Worm (Caenorhabditis elegans) whole organism, mixed stage, embryonic: Measurements from ENCODE around the gene mcm-2.

Experiments
- M03D4.4 ChIP-seq: sonication (generic microtip); optimal IDR thresholded peaks from 2 replicates; lab custom pipeline; 2017; ENCODE audit warnings: mild to moderate bottlenecking, missing genetic modification characterization, missing compliant biosample characterization
- bed-3 ChIP-seq: fragments of 200-800 bp; sonication (Bioruptor generic); optimal IDR thresholded peaks from 3 replicates; lab custom pipeline; 2018; ENCODE audit warnings: mild to moderate bottlenecking, missing genetic modification characterization, moderate library complexity, missing compliant biosample characterization
- blmp-1 ChIP-seq: fragments of 150-350 bp; optimal IDR thresholded peaks from 2 replicates; lab custom pipeline; 2014; ENCODE audit warnings: missing biosample characterization, missing genetic modification characterization
- ceh-43 ChIP-seq: fragments of 200-800 bp; sonication (Bioruptor generic); optimal IDR thresholded peaks from 2 replicates; lab custom pipeline; 2018; ENCODE audit warnings: mild to moderate bottlenecking, missing genetic modification characterization, moderate library complexity, missing compliant biosample characterization
- ceh-83 ChIP-seq: fragments of 200-800 bp; sonication (Bioruptor generic); optimal IDR thresholded peaks from 2 replicates; lab custom pipeline; 2018; ENCODE audit warnings: mild to moderate bottlenecking, missing genetic modification characterization, missing compliant biosample characterization
- ces-1 ChIP-seq: fragments of 150-350 bp; optimal IDR thresholded peaks from 2 replicates; lab custom pipeline; 2014; ENCODE audit warnings: missing biosample characterization, missing genetic modification reagents, missing genetic modification characterization
- cnd-1 ChIP-seq: fragments of 200-800 bp; sonication (Bioruptor generic); optimal IDR thresholded peaks from 2 replicates; lab custom pipeline; 2018; ENCODE audit warnings: mild to moderate bottlenecking, missing genetic modification characterization, missing compliant biosample characterization
- drap-1 ChIP-seq: fragments of 200-800 bp; sonication (Bioruptor generic); optimal IDR thresholded peaks from 3 replicates; lab custom pipeline; 2018; ENCODE audit warnings: mild to moderate bottlenecking, missing genetic modification characterization, missing compliant biosample characterization
- elt-1 ChIP-seq: sonication (generic microtip); optimal IDR thresholded peaks from 2 replicates; lab custom pipeline; 2017; ENCODE audit warnings: missing genetic modification characterization, mild to moderate bottlenecking, missing compliant biosample characterization, antibody characterized with exemption, moderate library complexity, borderline replicate concordance; ENCODE audit not compliant: insufficient read depth
- elt-3 ChIP-seq: fragments of 150-350 bp; optimal IDR thresholded peaks from 2 replicates; lab custom pipeline; 2014; ENCODE audit warnings: missing biosample characterization, missing genetic modification characterization
- flh-1 ChIP-seq: fragments of 200-800 bp; sonication (Bioruptor generic); optimal IDR thresholded peaks from 2 replicates; lab custom pipeline; 2018; ENCODE audit warnings: mild to moderate bottlenecking, missing genetic modification characterization, moderate library complexity, missing compliant biosample characterization
- hlh-1 ChIP-seq: fragments of 150-350 bp; optimal IDR thresholded peaks from 2 replicates; lab custom pipeline; 2014; ENCODE audit warnings: missing biosample characterization, missing genetic modification reagents, missing genetic modification characterization
- lin-13 ChIP-seq: fragments of 150-350 bp; optimal IDR thresholded peaks from 2 replicates; lab custom pipeline; 2014; ENCODE audit warnings: missing biosample characterization, missing genetic modification characterization
- lin-32 ChIP-seq: fragments of 200-800 bp; sonication (Bioruptor generic); optimal IDR thresholded peaks from 2 replicates; lab custom pipeline; 2018; ENCODE audit warnings: mild to moderate bottlenecking, missing genetic modification characterization, missing compliant biosample characterization
- lsy-2 ChIP-seq: fragments of 150-350 bp; optimal IDR thresholded peaks from 2 replicates; lab custom pipeline; 2014; ENCODE audit warnings: missing biosample characterization, missing genetic modification characterization
- mab-5 ChIP-seq: fragments of 150-350 bp; optimal IDR thresholded peaks from 2 replicates; lab custom pipeline; 2014; ENCODE audit warnings: missing biosample characterization, missing genetic modification characterization
- mls-2 ChIP-seq: sonication (generic microtip); optimal IDR thresholded peaks from 2 replicates; lab custom pipeline; 2016; ENCODE audit warnings: mild to moderate bottlenecking, missing genetic modification characterization, moderate library complexity, missing compliant biosample characterization
- nhr-12 ChIP-seq: fragments of 150-350 bp; optimal IDR thresholded peaks from 2 replicates; lab custom pipeline; 2014; ENCODE audit warnings: missing biosample characterization, missing genetic modification characterization
- nhr-2 ChIP-seq: fragments of 150-350 bp; optimal IDR thresholded peaks from 2 replicates; lab custom pipeline; 2014; ENCODE audit warnings: missing biosample characterization, missing genetic modification characterization
- nhr-237 ChIP-seq: fragments of 150-350 bp; optimal IDR thresholded peaks from 2 replicates; lab custom pipeline; 2014; ENCODE audit warnings: missing biosample characterization, missing genetic modification characterization
- nhr-28 ChIP-seq: fragments of 150-350 bp; optimal IDR thresholded peaks from 2 replicates; lab custom pipeline; 2014; ENCODE audit warnings: missing biosample characterization, missing genetic modification characterization
- nhr-76 ChIP-seq: sonication (generic microtip); optimal IDR thresholded peaks from 2 replicates; lab custom pipeline; 2017; ENCODE audit warnings: missing biosample characterization, missing genetic modification characterization
- pha-4 ChIP-seq: fragments of 150-350 bp; optimal IDR thresholded peaks from 2 replicates; lab custom pipeline; 2018; ENCODE audit warnings: missing biosample characterization, missing genetic modification reagents, missing genetic modification characterization
- sem-2 ChIP-seq: fragments of 200-800 bp; sonication (Bioruptor generic); optimal IDR thresholded peaks from 2 replicates; lab custom pipeline; 2018; ENCODE audit warnings: mild to moderate bottlenecking, missing genetic modification characterization, missing compliant biosample characterization
- snpc-4 ChIP-seq: fragments of 150-350 bp; optimal IDR thresholded peaks from 2 replicates; lab custom pipeline; 2014; ENCODE audit warnings: missing biosample characterization, missing genetic modification characterization
- sptf-1 ChIP-seq: sonication (generic microtip); optimal IDR thresholded peaks from 2 replicates; lab custom pipeline; 2017; ENCODE audit warnings: mild to moderate bottlenecking, missing genetic modification characterization, moderate library complexity, missing compliant biosample characterization
- tbx-8 ChIP-seq: fragments of 200-800 bp; sonication (Bioruptor generic); optimal IDR thresholded peaks from 2 replicates; lab custom pipeline; 2018; ENCODE audit warnings: mild to moderate bottlenecking, missing genetic modification characterization, moderate library complexity, missing compliant biosample characterization
- unc-120 ChIP-seq: sonication (generic microtip); optimal IDR thresholded peaks from 2 replicates; lab custom pipeline; 2017; ENCODE audit warnings: missing genetic modification characterization, missing compliant biosample characterization; ENCODE audit not compliant: poor library complexity, severe bottlenecking
- unc-39 ChIP-seq: fragments of 150-350 bp; optimal IDR thresholded peaks from 2 replicates; lab custom pipeline; 2014; ENCODE audit warnings: missing biosample characterization, missing genetic modification characterization
- unc-62 ChIP-seq: fragments of 150-350 bp; optimal IDR thresholded peaks from 2 replicates; lab custom pipeline; 2014; ENCODE audit warnings: missing biosample characterization, missing genetic modification reagents, missing genetic modification characterization
- zip-8 ChIP-seq: fragments of 150-350 bp; optimal IDR thresholded peaks from 2 replicates; lab custom pipeline; 2014; ENCODE audit warnings: missing biosample characterization, missing genetic modification characterization
- ztf-11 ChIP-seq: fragments of 150-350 bp; optimal IDR thresholded peaks from 2 replicates; lab custom pipeline; 2014; ENCODE audit warnings: missing biosample characterization, missing genetic modification characterization

Gene mcm-2

ce11 chrII:12052924-12053323 is 46.5 kb upstream of the mcm-2 start:
- no peak for TF ChIP-seq ceh-43
- TF ChIP-seq blmp-1 (tag; lab: Kevin White, UChicago): no peak
- no peak for TF ChIP-seq mab-5 (tag; lab: Kevin White, UChicago)
- no peak for TF ChIP-seq mls-2 (tag; lab: Kevin White, UChicago)
- no peak for TF ChIP-seq unc-120
- no peak for TF ChIP-seq sptf-1 (tag; lab: Kevin White, UChicago)
- TF ChIP-seq cnd-1: no peak
- no peak for TF ChIP-seq lin-13
- TF ChIP-seq M03D4.4: no peak
- no peak for TF ChIP-seq hlh-1
- no peak for TF ChIP-seq elt-1
- TF ChIP-seq sem-2 (GFP tag; lab: Kevin White, UChicago): no peak

- TF ChIP-seq blmp-1 (tag; lab: Kevin White, UChicago) (no peak), sptf-1 (tag; lab: Kevin White, UChicago) (no peak), mls-2 (tag; lab: Kevin White, UChicago) (no peak), unc-39 (tag; lab: Kevin White, UChicago) (no peak), sem-2 (GFP tag; lab: Kevin White, UChicago) (no peak), nhr-76 (no peak)
Observed at ce11 chrII:12052136-12052535, 45.7 kb upstream of the mcm-2 start.

ce11 chrII:12051601-12052000 is 45.2 kb upstream of the mcm-2 start:
- TF ChIP-seq bed-3 (GFP tag; lab: Kevin White, UChicago) (no peak), ceh-83 (GFP tag; lab: Kevin White, UChicago) (no peak), drap-1 (GFP tag; lab: Kevin White, UChicago) (no peak), mab-5 (tag; lab: Kevin White, UChicago) (no peak), lin-32 (no peak), blmp-1 (tag; lab: Kevin White, UChicago) (no peak)

ce11 chrII:12050607-12051006 is 44.2 kb upstream of the mcm-2 start:
- TF ChIP-seq nhr-12 (tag; lab: Kevin White, UChicago) (no peak), drap-1 (GFP tag; lab: Kevin White, UChicago) (no peak), lsy-2 (tag; lab: Kevin White, UChicago) (no peak), cnd-1 (no peak), unc-62 (GFP tag; lab: Kevin White, UChicago) (no peak), unc-120 (no peak), unc-39 (tag; lab: Kevin White, UChicago) (no peak), nhr-237 (no peak), ces-1 (GFP tag; lab: Kevin White, UChicago) (no peak)

ce11 chrII:12049281-12049680 is 42.9 kb upstream of the mcm-2 start, which contains the start of gene nadk-2:
nadk-2 (plus strand) TSS chrII:12049581.
- TF ChIP-seq nhr-2 (tag; lab: Kevin White, UChicago) (no peak), unc-62 (GFP tag; lab: Kevin White, UChicago) (no peak), zip-8 (tag; lab: Kevin White, UChicago) (no peak), nhr-28 (no peak), sptf-1 (tag; lab: Kevin White, UChicago) (no peak), ztf-11 (no peak), elt-3 (tag; lab: Kevin White, UChicago) (no peak), nhr-12 (tag; lab: Kevin White, UChicago) (no peak), ceh-43 (no peak), hlh-1 (no peak), lsy-2 (tag; lab: Kevin White, UChicago) (no peak), pha-4 (tag; lab: Kevin White, UChicago) (no peak), bed-3 (GFP tag; lab: Kevin White, UChicago) (no peak), tbx-8 (GFP tag; lab: Kevin White, UChicago) (no peak), nhr-237 (no peak), mls-2 (tag; lab: Kevin White, UChicago) (no peak), unc-120 (no peak), ceh-83 (GFP tag; lab: Kevin White, UChicago) (no peak), flh-1 (GFP tag; lab: Kevin White, UChicago) (no peak), snpc-4 (tag; lab: Kevin White, UChicago) (no peak)
- TF ChIP-seq, all 35 proteins: peak for 0
